Worm (Caenorhabditis elegans) whole organism, young adult: ENCODE measurements around the gene T05B4.12.

Experiments
- B0035.1 ChIP-seq: sonication (generic microtip); optimal IDR thresholded peaks from 2 replicates; lab custom pipeline; 2016; ENCODE audit warnings: missing genetic modification characterization, mild to moderate bottlenecking, missing compliant biosample characterization, missing genotype, missing genetic modification reagents
- B0261.1 ChIP-seq: sonication (generic microtip); optimal IDR thresholded peaks from 2 replicates; lab custom pipeline; 2016; ENCODE audit warnings: mild to moderate bottlenecking, missing genetic modification characterization, moderate library complexity, missing compliant biosample characterization
- C06A6.2 ChIP-seq: fragments of 200-800 bp; sonication (Bioruptor generic); conservative IDR thresholded peaks from 2 replicates; pipeline ENCODE4 v1.3.6; 2022; ENCODE audit warnings: missing genetic modification characterization, missing compliant biosample characterization
- C17E4.6 ChIP-seq: fragments of 200-800 bp; sonication (Bioruptor generic); IDR thresholded peaks from 2 replicates; pipeline ENCODE4 v1.3.6; 2022; ENCODE audit warnings: missing genetic modification reagents, missing genetic modification characterization, missing compliant biosample characterization
- D2030.7 ChIP-seq: fragments of 200-800 bp; sonication (Bioruptor generic); IDR thresholded peaks from 2 replicates; pipeline ENCODE4 v1.3.6; 2022; ENCODE audit warnings: missing genetic modification reagents, missing genetic modification characterization, missing compliant biosample characterization
- F49E8.2 ChIP-seq: sonication (generic microtip); optimal IDR thresholded peaks from 3 replicates; lab custom pipeline; 2017; ENCODE audit warnings: missing genetic modification characterization, mild to moderate bottlenecking, missing compliant biosample characterization, antibody characterized with exemption, moderate library complexity; ENCODE audit not compliant: insufficient read depth
- F52B5.7 ChIP-seq: sonication (generic microtip); optimal IDR thresholded peaks from 2 replicates; lab custom pipeline; 2016; ENCODE audit warnings: mild to moderate bottlenecking, missing genetic modification characterization, missing compliant biosample characterization
- F55B11.4 ChIP-seq: sonication (generic microtip); optimal IDR thresholded peaks from 2 replicates; lab custom pipeline; 2016; ENCODE audit warnings: missing compliant biosample characterization, missing genetic modification characterization, borderline replicate concordance; ENCODE audit not compliant: insufficient read depth
- F57C9.4 ChIP-seq: sonication (generic microtip); optimal IDR thresholded peaks from 2 replicates; lab custom pipeline; 2017; ENCODE audit warnings: mild to moderate bottlenecking, missing genetic modification characterization, missing compliant biosample characterization
- Y53G8AR.9 ChIP-seq: fragments of 200-800 bp; sonication (Bioruptor generic); conservative IDR thresholded peaks from 2 replicates; pipeline ENCODE4 v1.3.6; 2022; ENCODE audit warnings: missing genetic modification reagents, missing genetic modification characterization, missing compliant biosample characterization
- Y95B8A.8 ChIP-seq: fragments of 200-800 bp; sonication (Bioruptor generic); IDR thresholded peaks from 2 replicates; pipeline ENCODE4 v1.3.6; 2022; ENCODE audit warnings: missing genetic modification reagents, missing genetic modification characterization, missing compliant biosample characterization
- aptf-2 ChIP-seq: fragments of 200-800 bp; sonication (Bioruptor generic); conservative IDR thresholded peaks from 2 replicates; pipeline ENCODE4 v1.3.6; 2022; ENCODE audit warnings: missing genetic modification reagents, missing genetic modification characterization, missing compliant biosample characterization
- attf-5 ChIP-seq: fragments of 200-800 bp; sonication (Bioruptor generic); optimal IDR thresholded peaks from 2 replicates; lab custom pipeline; 2018; ENCODE audit warnings: mild to moderate bottlenecking, missing genetic modification characterization, missing compliant biosample characterization
- attf-6 ChIP-seq: fragments of 200-800 bp; sonication (Bioruptor generic); IDR thresholded peaks from 2 replicates; pipeline ENCODE4 v1.3.6; 2022; ENCODE audit warnings: missing genetic modification reagents, missing genetic modification characterization, missing compliant biosample characterization
- bed-1 ChIP-seq: fragments of 200-800 bp; sonication (Bioruptor generic); IDR thresholded peaks from 2 replicates; pipeline ENCODE4 v1.3.6; 2022; ENCODE audit warnings: missing genetic modification reagents, missing genetic modification characterization, missing compliant biosample characterization
- ccch-3 ChIP-seq: fragments of 200-800 bp; sonication (Bioruptor generic); optimal IDR thresholded peaks from 2 replicates; lab custom pipeline; 2018; ENCODE audit warnings: mild to moderate bottlenecking, missing genetic modification characterization, missing compliant biosample characterization
- ceh-58 ChIP-seq: fragments of 200-800 bp; sonication (Bioruptor generic); IDR thresholded peaks from 2 replicates; pipeline ENCODE4 v1.3.6; 2022; ENCODE audit warnings: missing genetic modification characterization, missing compliant biosample characterization
- ceh-91 ChIP-seq: fragments of 200-800 bp; sonication (Bioruptor generic); IDR thresholded peaks from 2 replicates; pipeline ENCODE4 v1.3.6; 2022; ENCODE audit warnings: missing genetic modification reagents, missing genetic modification characterization, missing compliant biosample characterization
- dpl-1 ChIP-seq: fragments of 150-350 bp; optimal IDR thresholded peaks from 2 replicates; lab custom pipeline; 2014; ENCODE audit warnings: missing biosample characterization, missing genetic modification reagents, missing genetic modification characterization
- him-1 ChIP-seq: sonication (generic microtip); optimal IDR thresholded peaks from 2 replicates; lab custom pipeline; 2016; ENCODE audit warnings: missing genotype, missing genetic modification reagents, missing genetic modification characterization, missing compliant biosample characterization
- hmg-1.2 ChIP-seq: fragments of 200-800 bp; sonication (Bioruptor generic); IDR thresholded peaks from 2 replicates; pipeline ENCODE4 v1.3.6; 2022; ENCODE audit warnings: missing genetic modification reagents, missing genetic modification characterization, missing compliant biosample characterization
- lin-26 ChIP-seq: fragments of 200-800 bp; sonication (Bioruptor generic); IDR thresholded peaks from 2 replicates; pipeline ENCODE4 v1.3.6; 2022; ENCODE audit warnings: missing genetic modification reagents, missing genetic modification characterization, missing compliant biosample characterization
- mcd-1 ChIP-seq: fragments of 200-800 bp; sonication (Bioruptor generic); IDR thresholded peaks from 2 replicates; pipeline ENCODE4 v1.3.6; 2022; ENCODE audit warnings: missing genetic modification reagents, missing genetic modification characterization, missing compliant biosample characterization
- mel-28 ChIP-seq: sonication (generic microtip); optimal IDR thresholded peaks from 2 replicates; lab custom pipeline; 2016; ENCODE audit warnings: borderline replicate concordance, mild to moderate bottlenecking, missing genetic modification characterization, missing compliant biosample characterization
- mxl-1 ChIP-seq: sonication (generic microtip); optimal IDR thresholded peaks from 2 replicates; lab custom pipeline; 2016; ENCODE audit warnings: missing genetic modification characterization, missing compliant biosample characterization
- nfya-1 ChIP-seq: sonication (generic microtip); optimal IDR thresholded peaks from 2 replicates; lab custom pipeline; 2017; ENCODE audit warnings: antibody characterized with exemption, missing compliant biosample characterization, missing genetic modification characterization, borderline replicate concordance; ENCODE audit not compliant: insufficient read depth
- nfyb-1 ChIP-seq: fragments of 200-800 bp; sonication (Bioruptor generic); IDR thresholded peaks from 2 replicates; pipeline ENCODE4 v1.3.6; 2022; ENCODE audit warnings: missing genetic modification reagents, missing genetic modification characterization, missing compliant biosample characterization
- nhr-27 ChIP-seq: fragments of 200-800 bp; sonication (Bioruptor generic); optimal IDR thresholded peaks from 2 replicates; lab custom pipeline; 2018; ENCODE audit warnings: mild to moderate bottlenecking, missing genetic modification characterization, moderate library complexity, missing compliant biosample characterization
- nhr-90 ChIP-seq: sonication (generic microtip); optimal IDR thresholded peaks from 2 replicates; lab custom pipeline; 2016; ENCODE audit warnings: missing genotype, mild to moderate bottlenecking, missing genetic modification characterization, missing compliant biosample characterization
- repo-1 ChIP-seq: sonication (generic microtip); optimal IDR thresholded peaks from 2 replicates; lab custom pipeline; 2017; ENCODE audit warnings: mild to moderate bottlenecking, missing genetic modification characterization, missing compliant biosample characterization
- snpc-3.4 ChIP-seq: sonication (generic microtip); optimal IDR thresholded peaks from 2 replicates; lab custom pipeline; 2017; ENCODE audit warnings: missing genetic modification characterization, mild to moderate bottlenecking, missing compliant biosample characterization, antibody characterized with exemption, moderate library complexity, missing genotype, missing genetic modification reagents
- snpc-4 ChIP-seq, 5 experiments: fragments of 150-350 bp in 1 of 5; sonication (generic microtip) in 4 of 5; optimal IDR thresholded peaks; 2 replicates each; lab custom pipeline; 2014 to 2018; ENCODE audit warnings: missing genetic modification characterization in 5 of 5, missing biosample characterization in 3 of 5, antibody characterized with exemption in 2 of 5, mild to moderate bottlenecking in 2 of 5, missing compliant biosample characterization in 2 of 5, missing genotype in 2 of 5, moderate library complexity in 2 of 5, missing genetic modification reagents in 1 of 5
- somi-1 ChIP-seq: fragments of 200-800 bp; sonication (Bioruptor generic); optimal IDR thresholded peaks from 2 replicates; lab custom pipeline; 2018; ENCODE audit warnings: mild to moderate bottlenecking, missing genetic modification characterization, missing compliant biosample characterization
- tbx-9 ChIP-seq: sonication (generic microtip); optimal IDR thresholded peaks from 2 replicates; lab custom pipeline; 2016; ENCODE audit warnings: borderline replicate concordance, missing genetic modification characterization, inconsistent platforms, missing compliant biosample characterization
- zim-3 ChIP-seq: sonication (generic microtip); optimal IDR thresholded peaks from 2 replicates; lab custom pipeline; 2017; ENCODE audit warnings: mild to moderate bottlenecking, missing genetic modification characterization, moderate library complexity, missing compliant biosample characterization
- ztf-6 ChIP-seq: fragments of 200-800 bp; sonication (Bioruptor generic); IDR thresholded peaks from 2 replicates; pipeline ENCODE4 v1.3.6; 2022; ENCODE audit warnings: missing genetic modification reagents, missing genetic modification characterization, missing compliant biosample characterization

The T05B4.12 gene

ce11 chrV:4169658-4170057 lies 43.8 kb upstream of the T05B4.12 start (continued):
- 0 out of 2 replicates have a peak, but pooled peaks have one; percentile 21 for TF ChIP-seq ceh-91 (GFP tag; lab: Robert Waterston, UW)
- no peak for TF ChIP-seq Y95B8A.8
- no peak for TF ChIP-seq nhr-27 (tag; lab: Kevin White, UChicago)
- TF ChIP-seq hmg-1.2 (GFP tag; lab: Robert Waterston, UW): peak; percentile 20; the same call in 1 of the 2 replicates
- no peak for TF ChIP-seq aptf-2 (GFP tag; lab: Robert Waterston, UW)
- no peak for TF ChIP-seq ztf-6 (GFP tag; lab: Robert Waterston, UW)
- TF ChIP-seq D2030.7 (GFP tag; lab: Robert Waterston, UW): peak; percentile 49
- TF ChIP-seq repo-1 (tag; lab: Kevin White, UChicago): no peak
- 0 out of 2 replicates have a peak, but pooled peaks have one; percentile 29 for TF ChIP-seq attf-6 (GFP tag; lab: Robert Waterston, UW)
- TF ChIP-seq B0261.1 (tag; lab: Kevin White, UChicago): no peak
- no peak for TF ChIP-seq nfya-1 (tag; lab: Kevin White, UChicago)
- peak; percentile 2 for TF ChIP-seq dpl-1 (GFP tag; lab: Kevin White, UChicago)
- TF ChIP-seq C17E4.6 (GFP tag; lab: Robert Waterston, UW): no peak
- TF ChIP-seq mxl-1 (tag; lab: Kevin White, UChicago): no peak
- no peak for TF ChIP-seq ceh-58 (GFP tag; lab: Robert Waterston, UW)
- peak; percentile 18 for TF ChIP-seq F49E8.2 (tag; lab: Kevin White, UChicago)
- no peak for TF ChIP-seq F57C9.4
- TF ChIP-seq mcd-1: peak; percentile 72
- TF ChIP-seq bed-1 (GFP tag; lab: Robert Waterston, UW): no peak
- no peak for TF ChIP-seq B0035.1 (tag; lab: Kevin White, UChicago)
- TF ChIP-seq snpc-3.4 (tag; lab: Kevin White, UChicago): peak; percentile 8
- no peak for TF ChIP-seq tbx-9 (tag; lab: Kevin White, UChicago)
- TF ChIP-seq nhr-90 (tag; lab: Kevin White, UChicago): no peak
- TF ChIP-seq lin-26 (GFP tag; lab: Robert Waterston, UW): no peak
- no peak for TF ChIP-seq somi-1 (GFP tag; lab: Kevin White, UChicago)
- TF ChIP-seq F55B11.4 (tag; lab: Kevin White, UChicago): no peak
- TF ChIP-seq Y53G8AR.9: no peak
- peak; percentile 13 for TF ChIP-seq snpc-4 (GFP tag; optimal IDR thresholded peaks at IDR 0.05; lab: Kevin White, UChicago)
- no peak for TF ChIP-seq snpc-4 (tag; optimal IDR thresholded peaks at IDR 0.05; lab: Kevin White, UChicago)
- TF ChIP-seq zim-3 (tag; lab: Kevin White, UChicago): no peak
- TF ChIP-seq him-1 (tag; lab: Kevin White, UChicago): no peak
- TF ChIP-seq C06A6.2 (GFP tag; lab: Robert Waterston, UW): no peak
- TF ChIP-seq mel-28 (tag; lab: Kevin White, UChicago): no peak

- peak; percentile 82; the same call in 1 of the 2 replicates for TF ChIP-seq nfyb-1 (GFP tag; lab: Robert Waterston, UW)
- TF ChIP-seq ccch-3 (GFP tag; lab: Kevin White, UChicago): no peak
These were observed 42.2 kb upstream of the T05B4.12 start for ce11 chrV:4168045-4168444.

ce11 chrV:4164504-4164959 lies 38.7 kb upstream of the T05B4.12 start, which contains the start of gene Y45G5AM.3:
Y45G5AM.3 (plus strand) TSS chrV:4164554.
- TF ChIP-seq hmg-1.2 (GFP tag; lab: Robert Waterston, UW) (peak; percentile 30; the same call in 1 of the 2 replicates), attf-5 (GFP tag; lab: Kevin White, UChicago) (peak; percentile 5), F52B5.7 (tag; lab: Kevin White, UChicago) (no peak), mcd-1 (no peak)
- TF ChIP-seq, all 124 proteins: peak for 2
